Worm (Caenorhabditis elegans) whole organism, late embryonic: ENCODE data around the gene gmn-1.

Experiments used
- F13H6.1 ChIP-seq: sonication (generic microtip); optimal IDR thresholded peaks from 2 replicates; lab custom pipeline; 2016; ENCODE audit warnings: missing genetic modification characterization, missing compliant biosample characterization
- K02D7.2 ChIP-seq: sonication (generic microtip); optimal IDR thresholded peaks from 2 replicates; lab custom pipeline; 2017; ENCODE audit warnings: mild to moderate bottlenecking, missing genetic modification characterization, missing compliant biosample characterization
- ama-1 ChIP-seq: fragments of 150-350 bp; optimal IDR thresholded peaks from 2 replicates; lab custom pipeline; 2014
- ceh-2 ChIP-seq: sonication (generic microtip); optimal IDR thresholded peaks from 2 replicates; lab custom pipeline; 2016; ENCODE audit warnings: missing genotype, missing genetic modification characterization, missing compliant biosample characterization
- nfya-1 ChIP-seq: sonication (generic microtip); optimal IDR thresholded peaks from 2 replicates; lab custom pipeline; 2017; ENCODE audit warnings: missing genetic modification characterization, mild to moderate bottlenecking, missing compliant biosample characterization, antibody characterized with exemption, moderate library complexity
- nhr-232 ChIP-seq: sonication (generic microtip); optimal IDR thresholded peaks from 2 replicates; lab custom pipeline; 2016; ENCODE audit warnings: missing genetic modification characterization, missing compliant biosample characterization
- sdc-2 ChIP-seq: sonication (generic microtip); optimal IDR thresholded peaks from 2 replicates; lab custom pipeline; 2016; ENCODE audit warnings: missing genotype, missing genetic modification characterization, missing compliant biosample characterization
- sox-2 ChIP-seq: fragments of 200-800 bp; sonication (Bioruptor generic); IDR thresholded peaks from 2 replicates; pipeline ENCODE4 v1.3.6; 2022; ENCODE audit warnings: missing genetic modification reagents, missing genetic modification characterization, missing compliant biosample characterization

DNA sequence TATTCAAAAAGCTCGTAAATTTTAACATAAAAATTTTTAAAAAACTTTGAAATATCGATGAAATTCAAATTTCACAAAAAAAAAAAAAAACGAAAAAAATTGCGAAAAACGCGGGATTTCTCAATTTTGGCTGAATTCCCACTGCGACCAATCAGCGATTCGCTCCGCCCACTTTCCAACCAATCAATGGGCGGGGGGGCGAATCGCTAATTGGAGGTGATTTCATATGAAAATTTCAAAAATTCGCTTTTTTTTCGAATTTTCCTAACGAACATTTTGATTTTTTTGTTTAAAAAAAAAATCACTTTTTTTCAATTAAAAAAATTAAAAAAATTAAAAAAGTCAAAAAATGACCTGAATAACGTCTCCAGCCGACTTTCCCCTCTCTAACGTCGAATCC, 45.3 kb upstream of the gmn-1 start:
- TF ChIP-seq K02D7.2 (no peak), nfya-1 (peak; percentile 78), sox-2 (GFP tag; lab: Robert Waterston, UW) (no peak), F13H6.1 (tag; lab: Kevin White, UChicago) (no peak), ceh-2 (no peak), nhr-232 (tag; lab: Kevin White, UChicago) (no peak), ama-1 (lab: Kevin White, UChicago) (no peak), sdc-2 (no peak)
